Worm (Caenorhabditis elegans): ENCODE data around the gene nhr-43.

Gene nhr-43

DNA sequence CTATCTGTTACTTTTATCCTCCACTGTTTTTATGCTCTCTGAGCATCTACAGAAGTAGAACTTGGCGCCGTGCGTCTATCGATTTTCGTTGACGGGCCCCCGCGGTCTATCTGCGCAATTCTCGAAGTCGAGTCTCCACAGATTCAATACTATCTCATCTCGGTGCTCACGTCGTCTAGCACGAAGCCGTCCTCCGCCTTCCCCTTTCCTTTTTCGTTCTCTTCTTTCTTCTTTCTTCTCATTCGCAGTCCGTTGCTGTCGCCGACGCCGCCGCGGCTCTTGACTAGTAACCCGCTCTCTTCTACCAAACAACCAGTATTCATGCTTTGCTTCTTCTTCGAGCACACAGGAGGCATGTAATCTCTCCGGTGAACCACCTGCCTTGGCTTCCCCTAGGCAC lies 28.3 kb upstream of the nhr-43 start (continued):
- TF ChIP-seq spr-1 (tag; optimal IDR thresholded peaks at IDR 0.05) (no peak), Y75B8A.6 (GFP tag; IDR thresholded peaks at IDR 0.05) (no peak), ama-1 (optimal IDR thresholded peaks at IDR 0.05) (no peak), aha-1 (tag) (peak; percentile 53), cey-2 (tag; optimal IDR thresholded peaks at IDR 0.05; ENCODE audit: borderline replicate concordance, insufficient read depth) (no peak), ceh-20 (GFP tag; IDR thresholded peaks at IDR 0.05) (0 out of 2 replicates have a peak, but pooled peaks have one; percentile 26), fos-1 (tag; optimal IDR thresholded peaks at IDR 0.05) (no peak), F37D6.2 (tag; optimal IDR thresholded peaks at IDR 0.05) (peak; percentile 5), ceh-82 (tag; optimal IDR thresholded peaks at IDR 0.05) (no peak), hmg-1.1 (GFP tag; IDR thresholded peaks at IDR 0.05) (peak; percentile 53), jun-1 (tag; optimal IDR thresholded peaks at IDR 0.05) (no peak), ztf-7 (tag; optimal IDR thresholded peaks at IDR 0.05) (no peak), ceh-44 (GFP tag; IDR thresholded peaks at IDR 0.05) (no peak), nhr-48 (tag; optimal IDR thresholded peaks at IDR 0.05) (no peak), nhr-77 (tag; optimal IDR thresholded peaks at IDR 0.05) (no peak), mdl-1 (tag; optimal IDR thresholded peaks at IDR 0.05) (peak in 1 of 2 experiments; percentile 14), unc-39 (tag; optimal IDR thresholded peaks at IDR 0.05) (no peak), dmd-9 (GFP tag; IDR thresholded peaks at IDR 0.05) (no peak), madf-5 (GFP tag; IDR thresholded peaks at IDR 0.05) (no peak), lsy-2 (tag; optimal IDR thresholded peaks at IDR 0.05) (peak in 1 of 2 experiments; percentile 30), nhr-25 (tag; optimal IDR thresholded peaks at IDR 0.05; ENCODE audit: borderline replicate concordance, insufficient read depth) (no peak), nhr-76 (tag; optimal IDR thresholded peaks at IDR 0.05) (no peak), Y105C5A.15 (GFP tag; IDR thresholded peaks at IDR 0.05) (no peak), mes-2 (tag; optimal IDR thresholded peaks at IDR 0.05; ENCODE audit: poor library complexity, severe bottlenecking) (peak; percentile 18), ZK337.2 (GFP tag; IDR thresholded peaks at IDR 0.05) (no peak), rbr-2 (tag; optimal IDR thresholded peaks at IDR 0.05) (peak; percentile 67), lin-13 (GFP tag; optimal IDR thresholded peaks at IDR 0.05) (no peak), dve-1 (tag; optimal IDR thresholded peaks at IDR 0.05; ENCODE audit: insufficient read depth) (no peak), nhr-42 (GFP tag; IDR thresholded peaks at IDR 0.05) (no peak), ctbp-1 (GFP tag; IDR thresholded peaks at IDR 0.05) (no peak), mxl-3 (GFP tag; optimal IDR thresholded peaks at IDR 0.05) (no peak), daf-12 (tag; optimal IDR thresholded peaks at IDR 0.05) (no peak), nhr-28 (tag; optimal IDR thresholded peaks at IDR 0.05) (no peak), zfp-2 (tag; optimal IDR thresholded peaks at IDR 0.05) (no peak), daf-19 (GFP tag; conservative IDR thresholded peaks at IDR 0.05) (no peak), ces-1 (GFP tag; optimal IDR thresholded peaks at IDR 0.05) (no peak), Y5F2A.4 (GFP tag; optimal IDR thresholded peaks at IDR 0.05) (no peak), mep-1 (tag; optimal IDR thresholded peaks at IDR 0.05) (peak; percentile 35), nhr-237 (tag; optimal IDR thresholded peaks at IDR 0.05) (no peak), R02D3.7 (tag; optimal IDR thresholded peaks at IDR 0.05) (no peak), attf-4 (tag; optimal IDR thresholded peaks at IDR 0.05) (no peak), dmd-6 (GFP tag; IDR thresholded peaks at IDR 0.05) (no peak), lim-7 (GFP tag; IDR thresholded peaks at IDR 0.05) (no peak), unc-130 (GFP tag; optimal IDR thresholded peaks at IDR 0.05) (no peak), vab-7 (GFP tag; IDR thresholded peaks at IDR 0.05) (no peak), egl-27 (tag; optimal IDR thresholded peaks at IDR 0.05) (no peak), F10B5.3 (tag; optimal IDR thresholded peaks at IDR 0.05) (no peak), F49E8.2 (tag; optimal IDR thresholded peaks at IDR 0.05; ENCODE audit: borderline replicate concordance) (no peak), duxl-1 (tag; optimal IDR thresholded peaks at IDR 0.05; ENCODE audit: poor library complexity) (no peak), nhr-11 (tag; optimal IDR thresholded peaks at IDR 0.05) (peak; percentile 33), F44E2.7 (GFP tag; IDR thresholded peaks at IDR 0.05) (no peak), tag-97 (GFP tag; IDR thresholded peaks at IDR 0.05) (no peak)

Data from whole organism, L4 larva.